Worm (Caenorhabditis elegans) whole organism, young adult: ENCODE measurements around the gene dcaf-13.
A peak's percentile ranks its signal among the peaks of the same experiment; 100 is the strongest.

ENCODE experiments used
- D2030.7 ChIP-seq: fragments of 200-800 bp; sonication (Bioruptor generic); IDR thresholded peaks from 2 replicates; pipeline ENCODE4 v1.3.6; 2022; ENCODE audit warnings: missing genetic modification reagents, missing genetic modification characterization, missing compliant biosample characterization
- F39B2.1 ChIP-seq: fragments of 200-800 bp; sonication (Bioruptor generic); IDR thresholded peaks from 2 replicates; pipeline ENCODE4 v1.3.6; 2022; ENCODE audit warnings: missing genetic modification reagents, missing genetic modification characterization, missing compliant biosample characterization
- F52B5.7 ChIP-seq: sonication (generic microtip); optimal IDR thresholded peaks from 2 replicates; lab custom pipeline; 2016; ENCODE audit warnings: mild to moderate bottlenecking, missing genetic modification characterization, missing compliant biosample characterization
- F57C9.4 ChIP-seq: sonication (generic microtip); optimal IDR thresholded peaks from 2 replicates; lab custom pipeline; 2017; ENCODE audit warnings: mild to moderate bottlenecking, missing genetic modification characterization, missing compliant biosample characterization
- T26A5.8 ChIP-seq: sonication (generic microtip); optimal IDR thresholded peaks from 2 replicates; lab custom pipeline; 2016; ENCODE audit warnings: missing genetic modification characterization, missing compliant biosample characterization
- Y53F4B.3 ChIP-seq: fragments of 200-800 bp; sonication (Bioruptor generic); IDR thresholded peaks from 2 replicates; pipeline ENCODE4 v1.3.6; 2022; ENCODE audit warnings: missing genetic modification reagents, missing genetic modification characterization, missing compliant biosample characterization
- Y95B8A.8 ChIP-seq: fragments of 200-800 bp; sonication (Bioruptor generic); IDR thresholded peaks from 2 replicates; pipeline ENCODE4 v1.3.6; 2022; ENCODE audit warnings: missing genetic modification reagents, missing genetic modification characterization, missing compliant biosample characterization
- ZK185.1 ChIP-seq: sonication (generic microtip); optimal IDR thresholded peaks from 2 replicates; lab custom pipeline; 2016; ENCODE audit warnings: mild to moderate bottlenecking, missing genetic modification characterization, missing compliant biosample characterization; ENCODE audit not compliant: poor library complexity, severe bottlenecking
- akir-1 ChIP-seq: fragments of 200-800 bp; sonication (Bioruptor generic); optimal IDR thresholded peaks from 2 replicates; lab custom pipeline; 2018; ENCODE audit warnings: mild to moderate bottlenecking, missing genetic modification characterization, moderate library complexity, missing compliant biosample characterization
- aptf-3 ChIP-seq: fragments of 200-800 bp; sonication (Bioruptor generic); IDR thresholded peaks from 2 replicates; pipeline ENCODE4 v1.3.6; 2022; ENCODE audit warnings: missing genetic modification characterization, missing compliant biosample characterization
- bed-1 ChIP-seq: fragments of 200-800 bp; sonication (Bioruptor generic); IDR thresholded peaks from 2 replicates; pipeline ENCODE4 v1.3.6; 2022; ENCODE audit warnings: missing genetic modification reagents, missing genetic modification characterization, missing compliant biosample characterization
- cebp-2 ChIP-seq: fragments of 200-800 bp; sonication (Bioruptor generic); IDR thresholded peaks from 2 replicates; pipeline ENCODE4 v1.3.6; 2022; ENCODE audit warnings: missing genetic modification characterization, missing compliant biosample characterization
- ceh-100 ChIP-seq: fragments of 200-800 bp; sonication (Bioruptor generic); IDR thresholded peaks from 2 replicates; pipeline ENCODE4 v1.3.6; 2022; ENCODE audit warnings: missing genetic modification reagents, missing genetic modification characterization, missing compliant biosample characterization
- ceh-58 ChIP-seq: fragments of 200-800 bp; sonication (Bioruptor generic); IDR thresholded peaks from 2 replicates; pipeline ENCODE4 v1.3.6; 2022; ENCODE audit warnings: missing genetic modification characterization, missing compliant biosample characterization
- ceh-79 ChIP-seq: sonication (generic microtip); optimal IDR thresholded peaks from 2 replicates; lab custom pipeline; 2017; ENCODE audit warnings: mild to moderate bottlenecking, missing genetic modification characterization, missing compliant biosample characterization
- chd-7 ChIP-seq: sonication (generic microtip); optimal IDR thresholded peaks from 2 replicates; lab custom pipeline; 2016; ENCODE audit warnings: mild to moderate bottlenecking, missing genetic modification characterization, moderate library complexity, missing compliant biosample characterization
- dox-1 ChIP-seq: fragments of 200-800 bp; sonication (Bioruptor generic); IDR thresholded peaks from 2 replicates; pipeline ENCODE4 v1.3.6; 2022; ENCODE audit warnings: missing genetic modification reagents, missing genetic modification characterization, missing compliant biosample characterization
- ets-4 ChIP-seq: fragments of 200-800 bp; sonication (Bioruptor generic); optimal IDR thresholded peaks from 2 replicates; lab custom pipeline; 2018; ENCODE audit warnings: mild to moderate bottlenecking, missing genetic modification characterization, missing compliant biosample characterization
- hlh-26 ChIP-seq: fragments of 200-800 bp; sonication (Bioruptor generic); conservative IDR thresholded peaks from 2 replicates; pipeline ENCODE4 v1.3.6; 2022; ENCODE audit warnings: missing genetic modification reagents, missing genetic modification characterization, missing compliant biosample characterization
- hmg-1.2 ChIP-seq: fragments of 200-800 bp; sonication (Bioruptor generic); IDR thresholded peaks from 2 replicates; pipeline ENCODE4 v1.3.6; 2022; ENCODE audit warnings: missing genetic modification reagents, missing genetic modification characterization, missing compliant biosample characterization
- lin-26 ChIP-seq: fragments of 200-800 bp; sonication (Bioruptor generic); IDR thresholded peaks from 2 replicates; pipeline ENCODE4 v1.3.6; 2022; ENCODE audit warnings: missing genetic modification reagents, missing genetic modification characterization, missing compliant biosample characterization
- lin-40 ChIP-seq: sonication (generic microtip); optimal IDR thresholded peaks from 2 replicates; lab custom pipeline; 2016; ENCODE audit warnings: missing genetic modification characterization, mild to moderate bottlenecking, missing compliant biosample characterization, missing genotype, missing genetic modification reagents
- lir-1 ChIP-seq: fragments of 200-800 bp; sonication (Bioruptor generic); conservative IDR thresholded peaks from 2 replicates; pipeline ENCODE4 v1.3.6; 2022; ENCODE audit warnings: missing genetic modification reagents, missing genetic modification characterization, missing compliant biosample characterization
- lsl-1 ChIP-seq: fragments of 200-800 bp; sonication (Bioruptor generic); optimal IDR thresholded peaks from 2 replicates; lab custom pipeline; 2018; ENCODE audit warnings: mild to moderate bottlenecking, missing genetic modification characterization, moderate library complexity, missing compliant biosample characterization
- madf-3 ChIP-seq: fragments of 200-800 bp; sonication (Bioruptor generic); IDR thresholded peaks from 2 replicates; pipeline ENCODE4 v1.3.6; 2022; ENCODE audit warnings: missing genetic modification reagents, missing genetic modification characterization, missing compliant biosample characterization
- madf-8 ChIP-seq: fragments of 200-800 bp; sonication (Bioruptor generic); conservative IDR thresholded peaks from 2 replicates; pipeline ENCODE4 v1.3.6; 2022; ENCODE audit warnings: missing genetic modification reagents, missing genetic modification characterization, missing compliant biosample characterization
- mel-28 ChIP-seq: sonication (generic microtip); optimal IDR thresholded peaks from 2 replicates; lab custom pipeline; 2016; ENCODE audit warnings: borderline replicate concordance, mild to moderate bottlenecking, missing genetic modification characterization, missing compliant biosample characterization
- nfyb-1 ChIP-seq: fragments of 200-800 bp; sonication (Bioruptor generic); IDR thresholded peaks from 2 replicates; pipeline ENCODE4 v1.3.6; 2022; ENCODE audit warnings: missing genetic modification reagents, missing genetic modification characterization, missing compliant biosample characterization
- nhr-80 ChIP-seq: sonication (generic microtip); optimal IDR thresholded peaks from 2 replicates; lab custom pipeline; 2016; ENCODE audit warnings: missing genetic modification characterization, missing compliant biosample characterization
- sdz-38 ChIP-seq: sonication (generic microtip); optimal IDR thresholded peaks from 2 replicates; lab custom pipeline; 2016; ENCODE audit warnings: missing genotype, missing genetic modification characterization, missing compliant biosample characterization
- sea-2 ChIP-seq: fragments of 200-800 bp; sonication (Bioruptor generic); IDR thresholded peaks from 2 replicates; pipeline ENCODE4 v1.3.6; 2022; ENCODE audit warnings: missing genetic modification characterization, missing compliant biosample characterization
- snpc-1.3 ChIP-seq: sonication (generic microtip); optimal IDR thresholded peaks from 2 replicates; lab custom pipeline; 2017; ENCODE audit warnings: missing genetic modification characterization, mild to moderate bottlenecking, missing compliant biosample characterization, antibody characterized with exemption, moderate library complexity, missing genotype, missing genetic modification reagents; ENCODE audit not compliant: insufficient read depth
- snpc-4 ChIP-seq, 5 experiments: fragments of 150-350 bp in 1 of 5; sonication (generic microtip) in 4 of 5; optimal IDR thresholded peaks; 2 replicates each; lab custom pipeline; 2014 to 2018; ENCODE audit warnings: missing genetic modification characterization in 5 of 5, missing biosample characterization in 3 of 5, antibody characterized with exemption in 2 of 5, mild to moderate bottlenecking in 2 of 5, missing compliant biosample characterization in 2 of 5, missing genotype in 2 of 5, moderate library complexity in 2 of 5, missing genetic modification reagents in 1 of 5
- tbp1 ChIP-seq: fragments of 200-800 bp; sonication (Bioruptor generic); optimal IDR thresholded peaks from 2 replicates; lab custom pipeline; 2018; ENCODE audit warnings: mild to moderate bottlenecking, missing genetic modification characterization, missing compliant biosample characterization
- unc-62 ChIP-seq: fragments of 150-350 bp; optimal IDR thresholded peaks from 2 replicates; lab custom pipeline; 2014; ENCODE audit warnings: missing biosample characterization, missing genetic modification reagents, missing genetic modification characterization
- xnd-1 ChIP-seq: sonication (generic microtip); optimal IDR thresholded peaks from 2 replicates; lab custom pipeline; 2016; ENCODE audit warnings: missing genotype, missing genetic modification reagents, missing genetic modification characterization, missing compliant biosample characterization
- ztf-25 ChIP-seq: fragments of 200-800 bp; sonication (Bioruptor generic); IDR thresholded peaks from 2 replicates; pipeline ENCODE4 v1.3.6; 2022; ENCODE audit warnings: missing genetic modification reagents, missing genetic modification characterization, missing compliant biosample characterization
- ztf-3 ChIP-seq: fragments of 200-800 bp; sonication (Bioruptor generic); optimal IDR thresholded peaks from 2 replicates; lab custom pipeline; 2018; ENCODE audit warnings: mild to moderate bottlenecking, missing genetic modification characterization, missing compliant biosample characterization
- ztf-6 ChIP-seq: fragments of 200-800 bp; sonication (Bioruptor generic); IDR thresholded peaks from 2 replicates; pipeline ENCODE4 v1.3.6; 2022; ENCODE audit warnings: missing genetic modification reagents, missing genetic modification characterization, missing compliant biosample characterization

dcaf-13 gene

ce11 chrII:4444811-4445210 lies 20.1 kb upstream of the dcaf-13 start:
- TF ChIP-seq D2030.7 (GFP tag; lab: Robert Waterston, UW) (no peak), chd-7 (tag; lab: Kevin White, UChicago) (no peak), F57C9.4 (tag; lab: Kevin White, UChicago) (no peak), F39B2.1 (GFP tag; lab: Robert Waterston, UW) (no peak), sdz-38 (tag; lab: Kevin White, UChicago) (no peak), ceh-58 (GFP tag; lab: Robert Waterston, UW) (no peak), nhr-80 (no peak), lsl-1 (no peak), madf-3 (no peak), T26A5.8 (no peak), xnd-1 (tag; lab: Kevin White, UChicago) (no peak), ztf-6 (GFP tag; lab: Robert Waterston, UW) (no peak), ZK185.1 (tag; lab: Kevin White, UChicago) (no peak), Y95B8A.8 (GFP tag; lab: Robert Waterston, UW) (no peak), ceh-100 (GFP tag; lab: Robert Waterston, UW) (no peak)

DNA sequence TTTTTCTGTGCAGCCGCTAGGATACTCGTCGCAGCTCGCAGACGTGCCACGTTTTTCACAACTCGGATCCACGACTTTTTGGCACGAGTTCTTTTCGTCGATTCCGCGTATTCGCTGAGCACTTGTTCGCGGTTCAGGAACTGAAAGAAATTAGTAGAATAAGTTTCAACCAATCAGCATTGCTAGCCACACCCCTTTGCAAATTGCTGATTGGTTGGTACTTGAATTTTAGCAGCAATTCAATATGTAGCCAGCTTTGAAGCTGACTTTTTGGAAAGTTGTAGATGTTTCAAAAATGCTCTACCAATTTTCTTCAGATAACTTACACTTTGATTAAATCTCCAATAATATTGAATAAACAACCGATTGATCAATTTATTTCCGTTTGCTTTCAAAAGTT lies 16.6 kb upstream of the dcaf-13 start:
- TF ChIP-seq nfyb-1 (GFP tag; lab: Robert Waterston, UW) (peak; percentile 67), lir-1 (GFP tag; lab: Robert Waterston, UW) (no peak), ets-4 (GFP tag; lab: Kevin White, UChicago) (no peak), madf-8 (no peak)

DNA sequence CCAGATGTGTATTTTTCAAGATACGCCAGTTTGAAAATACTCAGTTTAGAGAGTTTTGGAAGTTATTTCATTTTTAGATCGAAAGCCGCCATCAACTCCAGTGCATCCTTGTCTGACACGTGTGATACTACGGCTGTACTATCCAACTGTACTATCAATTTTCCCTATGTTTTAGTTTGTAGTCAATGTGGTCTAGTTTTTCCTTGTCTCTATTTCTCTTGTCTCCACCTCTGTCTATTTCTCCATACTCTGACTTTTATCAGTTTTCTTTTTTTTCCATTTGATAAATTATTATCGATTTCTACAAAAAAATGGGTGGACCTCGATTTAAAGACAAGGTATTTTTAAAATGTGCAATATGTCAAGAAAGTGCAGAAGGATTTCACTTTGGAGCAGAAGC lies 13.9 kb upstream of the dcaf-13 start, which contains the start of gene nhr-16:
TSS of gene nhr-16 (plus strand) at position 205 of the 400 bp plus-strand sequence.
- TF ChIP-seq cebp-2 (GFP tag; lab: Robert Waterston, UW) = no peak
- no peak for TF ChIP-seq ceh-79
- TF ChIP-seq unc-62 (GFP tag; lab: Kevin White, UChicago) = no peak
- TF ChIP-seq madf-8 = no peak
- TF ChIP-seq mel-28 (tag; lab: Kevin White, UChicago) = no peak
- no peak for TF ChIP-seq lir-1 (GFP tag; lab: Robert Waterston, UW)
- TF ChIP-seq hlh-26 (GFP tag; lab: Robert Waterston, UW) = no peak
- no peak for TF ChIP-seq akir-1 (GFP tag; lab: Kevin White, UChicago)
- TF ChIP-seq ztf-3 (GFP tag; lab: Kevin White, UChicago) = no peak
- TF ChIP-seq lsl-1 = no peak
- TF ChIP-seq, all 124 proteins: peak for 0

- peak; percentile 9 for TF ChIP-seq lin-40 (tag; lab: Kevin White, UChicago)
- no peak for TF ChIP-seq snpc-4 (GFP tag; optimal IDR thresholded peaks at IDR 0.05; lab: Kevin White, UChicago)
- no peak for TF ChIP-seq snpc-4 (tag; optimal IDR thresholded peaks at IDR 0.05; lab: Kevin White, UChicago)
Measured at ce11 chrII:4435134-4435533, 10.4 kb upstream of the dcaf-13 start, which contains the start of gene nhr-273. nhr-273 (plus strand) TSS chrII:4435300.

- TF ChIP-seq Y53F4B.3 (GFP tag; lab: Robert Waterston, UW) = no peak
- TF ChIP-seq lin-26 = no peak
- TF ChIP-seq tbp1 (GFP tag; lab: Kevin White, UChicago) = no peak
- TF ChIP-seq bed-1 = no peak
- TF ChIP-seq F52B5.7 = no peak
- TF ChIP-seq aptf-3 (GFP tag; lab: Robert Waterston, UW) = no peak
- TF ChIP-seq snpc-1.3 (tag; lab: Kevin White, UChicago) = no peak
- TF ChIP-seq sea-2 (GFP tag; lab: Robert Waterston, UW) = no peak
- no peak for TF ChIP-seq dox-1 (GFP tag; lab: Robert Waterston, UW)
- no peak for TF ChIP-seq ztf-25 (GFP tag; lab: Robert Waterston, UW)
- no peak for TF ChIP-seq hmg-1.2
Measured at ce11 chrII:4434278-4434677, 9.6 kb upstream of the dcaf-13 start.
